Fruit fly (Drosophila melanogaster) whole organism, adult: ENCODE data around the gene beat-IIIc.

ENCODE experiments used
- CG11617 ChIP-seq: fragments of 200-800 bp; sonication (Bioruptor generic); optimal IDR thresholded peaks from 2 replicates; lab custom pipeline; 2017; ENCODE audit warnings: mild to moderate bottlenecking, missing biosample characterization, missing genetic modification reagents, missing genetic modification characterization
- CG33017 ChIP-seq: fragments of 200-800 bp; sonication (Bioruptor generic); optimal IDR thresholded peaks from 2 replicates; lab custom pipeline; 2018; ENCODE audit warnings: missing biosample characterization, mild to moderate bottlenecking, missing genetic modification characterization, moderate library complexity
- CG5204 ChIP-seq: fragments of 200-800 bp; sonication (Bioruptor generic); optimal IDR thresholded peaks from 2 replicates; lab custom pipeline; 2016; ENCODE audit warnings: missing biosample characterization, missing genetic modification characterization
- Crg-1 ChIP-seq: fragments of 200-800 bp; sonication (Bioruptor generic); optimal IDR thresholded peaks from 2 replicates; lab custom pipeline; 2016; ENCODE audit warnings: missing biosample characterization, missing genetic modification characterization
- bab1 ChIP-seq: fragments of 200-800 bp; sonication (Bioruptor generic); optimal IDR thresholded peaks from 3 replicates; lab custom pipeline; 2019; ENCODE audit warnings: missing biosample characterization, mild to moderate bottlenecking, missing genetic modification characterization, moderate library complexity
- cic ChIP-seq: fragments of 200-800 bp; sonication (Bioruptor generic); optimal IDR thresholded peaks from 2 replicates; lab custom pipeline; 2017; ENCODE audit warnings: missing biosample characterization, mild to moderate bottlenecking, missing genetic modification characterization, moderate library complexity
- kay ChIP-seq: fragments of 200-800 bp; sonication (Bioruptor generic); peaks from one replicate; lab custom pipeline; 2016; ENCODE audit warnings: missing biosample characterization, missing genetic modification characterization, borderline replicate concordance
- tj ChIP-seq: fragments of 200-800 bp; sonication (Bioruptor generic); optimal IDR thresholded peaks from 3 replicates; lab custom pipeline; 2017; ENCODE audit warnings: missing biosample characterization, mild to moderate bottlenecking, missing genetic modification characterization, moderate library complexity
- toe ChIP-seq: fragments of 200-800 bp; sonication (Bioruptor generic); optimal IDR thresholded peaks from 2 replicates; lab custom pipeline; 2016; ENCODE audit warnings: missing biosample characterization, missing genetic modification characterization

beat-IIIc gene

dm6 chr2L:17159641-17160040, 100.9 kb downstream of the beat-IIIc start:
- TF ChIP-seq cic (GFP tag; lab: Kevin White, UChicago) (no peak), CG11617 (GFP tag; lab: Kevin White, UChicago) (no peak), bab1 (GFP tag; lab: Kevin White, UChicago) (no peak), CG33017 (no peak), kay (GFP tag; lab: Kevin White, UChicago) (no peak), toe (no peak), CG5204 (no peak), Crg-1 (GFP tag; lab: Kevin White, UChicago) (no peak), tj (no peak)
